Fruit fly (Drosophila melanogaster) whole organism, pupa: ENCODE results near the gene CG7872.

Experiments
- CG10348 ChIP-seq: fragments of 200-800 bp; sonication (Bioruptor generic); IDR thresholded peaks from 2 replicates; pipeline ENCODE4 v1.3.6; 2022; ENCODE audit warnings: missing biosample characterization, missing genetic modification characterization
- CG12605 ChIP-seq: fragments of 200-800 bp; sonication (Bioruptor generic); IDR thresholded peaks from 2 replicates; pipeline ENCODE4 v1.3.6; 2022; ENCODE audit warnings: missing biosample characterization, missing genetic modification characterization
- CG13204 ChIP-seq: fragments of 200-800 bp; sonication (Bioruptor generic); optimal IDR thresholded peaks from 2 replicates; lab custom pipeline; 2018; ENCODE audit warnings: missing biosample characterization, mild to moderate bottlenecking, missing genetic modification characterization, moderate library complexity
- CG14655 ChIP-seq: fragments of 200-800 bp; sonication (Bioruptor generic); optimal IDR thresholded peaks from 3 replicates; lab custom pipeline; 2017; ENCODE audit warnings: mild to moderate bottlenecking, missing biosample characterization, missing genetic modification reagents, missing genetic modification characterization
- CG15710 ChIP-seq: fragments of 200-800 bp; sonication (Bioruptor generic); optimal IDR thresholded peaks from 2 replicates; lab custom pipeline; 2018; ENCODE audit warnings: missing biosample characterization, mild to moderate bottlenecking, missing genetic modification characterization, moderate library complexity
- CG17806 ChIP-seq: fragments of 200-800 bp; sonication (Bioruptor generic); optimal IDR thresholded peaks from 2 replicates; lab custom pipeline; 2018; ENCODE audit warnings: missing biosample characterization, mild to moderate bottlenecking, missing genetic modification characterization, moderate library complexity
- CG32121 ChIP-seq: fragments of 200-800 bp; sonication (Bioruptor generic); IDR thresholded peaks from 2 replicates; pipeline ENCODE4 v1.3.6; 2022; ENCODE audit warnings: missing biosample characterization, missing genetic modification characterization
- CG34367 ChIP-seq: fragments of 200-800 bp; sonication (Bioruptor generic); optimal IDR thresholded peaks from 2 replicates; lab custom pipeline; 2018; ENCODE audit warnings: missing biosample characterization, mild to moderate bottlenecking, missing genetic modification characterization
- CG4496 ChIP-seq: fragments of 200-800 bp; sonication (Bioruptor generic); IDR thresholded peaks from 3 replicates; pipeline ENCODE4 v1.3.6; 2022; ENCODE audit warnings: missing biosample characterization, missing genetic modification characterization
- CG8159 ChIP-seq: fragments of 200-800 bp; sonication (Bioruptor generic); optimal IDR thresholded peaks from 3 replicates; lab custom pipeline; 2018; ENCODE audit warnings: missing biosample characterization, mild to moderate bottlenecking, missing genetic modification characterization, moderate library complexity
- CG8301 ChIP-seq: fragments of 200-800 bp; sonication (Bioruptor generic); optimal IDR thresholded peaks from 2 replicates; lab custom pipeline; 2018; ENCODE audit warnings: missing biosample characterization, mild to moderate bottlenecking, missing genetic modification characterization
- CG9948 ChIP-seq: fragments of 200-800 bp; sonication (Bioruptor generic); optimal IDR thresholded peaks from 2 replicates; lab custom pipeline; 2018; ENCODE audit warnings: missing biosample characterization, mild to moderate bottlenecking, missing genetic modification characterization, moderate library complexity
- D1 ChIP-seq: fragments of 200-800 bp; sonication (Bioruptor generic); optimal IDR thresholded peaks from 2 replicates; lab custom pipeline; 2018; ENCODE audit warnings: missing biosample characterization, mild to moderate bottlenecking, missing genetic modification characterization, moderate library complexity
- EcR ChIP-seq: fragments of 200-800 bp; sonication (Bioruptor generic); optimal IDR thresholded peaks from 3 replicates; lab custom pipeline; 2019; ENCODE audit warnings: missing biosample characterization, missing genetic modification characterization, mild to moderate bottlenecking, moderate library complexity, missing genetic modification reagents
- Ets98B ChIP-seq: fragments of 200-800 bp; sonication (Bioruptor generic); IDR thresholded peaks from 2 replicates; pipeline ENCODE4 v1.3.6; 2022; ENCODE audit warnings: missing biosample characterization, missing genetic modification characterization
- Pif1A ChIP-seq: fragments of 200-800 bp; sonication (Bioruptor generic); optimal IDR thresholded peaks from 3 replicates; lab custom pipeline; 2016; ENCODE audit warnings: missing biosample characterization, missing genetic modification characterization
- Pif1B ChIP-seq: fragments of 200-800 bp; sonication (Bioruptor generic); optimal IDR thresholded peaks from 3 replicates; lab custom pipeline; 2016; ENCODE audit warnings: missing biosample characterization, missing genetic modification characterization
- Snoo ChIP-seq: fragments of 200-800 bp; sonication (Bioruptor generic); optimal IDR thresholded peaks from 3 replicates; lab custom pipeline; 2017; ENCODE audit warnings: missing biosample characterization, mild to moderate bottlenecking, missing genetic modification characterization, inconsistent platforms
- fd96Ca ChIP-seq: fragments of 200-800 bp; sonication (Bioruptor generic); IDR thresholded peaks from 3 replicates; pipeline ENCODE4 v1.3.6; 2022; ENCODE audit warnings: missing biosample characterization, missing genetic modification characterization
- gl ChIP-seq: fragments of 200-800 bp; sonication (Bioruptor generic); optimal IDR thresholded peaks from 2 replicates; lab custom pipeline; 2018; ENCODE audit warnings: missing biosample characterization, mild to moderate bottlenecking, missing genetic modification characterization
- rn ChIP-seq: fragments of 200-800 bp; sonication (Bioruptor generic); IDR thresholded peaks from 2 replicates; pipeline ENCODE4 v1.3.6; 2022; ENCODE audit warnings: missing biosample characterization, missing genetic modification characterization

CG7872 gene

DNA sequence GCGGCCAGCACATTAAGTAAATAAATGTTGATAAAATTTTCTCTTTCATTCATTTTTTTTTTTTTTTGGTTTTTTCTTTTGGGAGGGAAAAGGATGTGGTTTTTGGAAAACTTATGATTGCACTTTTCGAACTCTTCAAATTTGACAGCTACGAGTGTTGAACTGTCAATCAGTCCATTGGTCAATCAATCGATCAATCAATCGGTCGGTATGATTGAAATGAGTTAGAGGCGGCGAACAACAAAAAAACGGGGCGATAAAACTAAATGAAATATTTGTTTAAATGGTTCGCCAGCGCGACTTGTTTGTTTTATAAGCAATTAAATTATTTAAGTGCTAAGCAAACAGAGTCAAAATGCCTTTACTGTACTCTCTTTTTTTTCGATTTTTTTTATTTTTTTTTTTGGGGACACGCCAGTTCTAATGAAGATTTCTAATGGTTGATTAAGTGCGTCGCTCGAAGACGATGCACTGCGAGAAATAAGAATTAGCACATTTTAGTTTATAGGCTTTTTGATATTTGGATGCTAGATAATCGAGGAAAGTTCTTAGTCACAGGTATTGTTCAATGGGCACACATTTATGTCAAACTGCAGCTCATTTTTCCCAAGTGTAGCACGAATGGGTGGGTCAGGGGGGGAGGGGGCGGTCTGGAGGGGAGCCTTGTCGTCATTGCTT, 41.1 kb downstream of the CG7872 start:
- peak; percentile 69; the same call in 2 of the 3 replicates for TF ChIP-seq CG4496
- no peak for TF ChIP-seq Pif1A (GFP tag; lab: Kevin White, UChicago)
- TF ChIP-seq Pif1B (GFP tag; lab: Kevin White, UChicago), result no peak
- no peak for TF ChIP-seq gl (tag; lab: Kevin White, UChicago)
- no peak for TF ChIP-seq CG8301
- peak; percentile 44 for TF ChIP-seq CG14655 (GFP tag; lab: Kevin White, UChicago)
- peak; percentile 40; the same call in 1 of the 2 replicates for TF ChIP-seq CG32121 (GFP tag; lab: Robert Waterston, UW)
- no peak for TF ChIP-seq CG8159 (tag; lab: Kevin White, UChicago)
- TF ChIP-seq D1 (tag; lab: Kevin White, UChicago), result no peak
- peak; percentile 49; the same call in 1 of the 2 replicates for TF ChIP-seq Ets98B (GFP tag; lab: Robert Waterston, UW)
- TF ChIP-seq CG12605 (GFP tag; lab: Robert Waterston, UW), result 0 out of 2 replicates have a peak, but pooled peaks have one; percentile 21
- no peak for TF ChIP-seq CG34367
- no peak for TF ChIP-seq CG9948 (tag; lab: Kevin White, UChicago)
- TF ChIP-seq rn (GFP tag; lab: Robert Waterston, UW), result no peak
- TF ChIP-seq Snoo (tag; lab: Kevin White, UChicago), result peak; percentile 23
- no peak for TF ChIP-seq CG15710 (tag; lab: Kevin White, UChicago)
- no peak for TF ChIP-seq CG13204 (GFP tag; lab: Kevin White, UChicago)
- TF ChIP-seq fd96Ca (GFP tag; lab: Robert Waterston, UW), result peak; percentile 67; the same call in 2 of the 3 replicates
- no peak for TF ChIP-seq CG17806 (tag; lab: Kevin White, UChicago)
- TF ChIP-seq EcR (GFP tag; lab: Kevin White, UChicago), result no peak
- TF ChIP-seq CG10348, result no peak

DNA sequence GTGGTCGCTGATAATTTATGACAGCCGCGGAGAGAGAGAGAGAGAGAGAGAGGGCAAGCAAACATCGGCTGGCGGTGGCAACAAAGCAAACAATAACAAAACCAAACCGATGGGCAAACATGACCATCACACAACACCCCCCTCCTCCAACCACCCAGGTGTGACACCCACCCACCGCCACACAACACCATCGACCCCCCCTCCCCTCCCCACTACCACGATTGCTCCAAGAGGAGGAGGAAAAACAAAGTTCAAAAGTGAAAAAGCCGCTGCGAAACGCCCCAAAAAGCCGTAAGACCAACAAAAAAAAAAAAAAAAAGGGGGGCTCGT, 41.6 kb downstream of the CG7872 start:
- TF ChIP-seq CG15710 (tag; lab: Kevin White, UChicago) (no peak), CG10348 (no peak), CG12605 (GFP tag; lab: Robert Waterston, UW) (no peak)

DNA sequence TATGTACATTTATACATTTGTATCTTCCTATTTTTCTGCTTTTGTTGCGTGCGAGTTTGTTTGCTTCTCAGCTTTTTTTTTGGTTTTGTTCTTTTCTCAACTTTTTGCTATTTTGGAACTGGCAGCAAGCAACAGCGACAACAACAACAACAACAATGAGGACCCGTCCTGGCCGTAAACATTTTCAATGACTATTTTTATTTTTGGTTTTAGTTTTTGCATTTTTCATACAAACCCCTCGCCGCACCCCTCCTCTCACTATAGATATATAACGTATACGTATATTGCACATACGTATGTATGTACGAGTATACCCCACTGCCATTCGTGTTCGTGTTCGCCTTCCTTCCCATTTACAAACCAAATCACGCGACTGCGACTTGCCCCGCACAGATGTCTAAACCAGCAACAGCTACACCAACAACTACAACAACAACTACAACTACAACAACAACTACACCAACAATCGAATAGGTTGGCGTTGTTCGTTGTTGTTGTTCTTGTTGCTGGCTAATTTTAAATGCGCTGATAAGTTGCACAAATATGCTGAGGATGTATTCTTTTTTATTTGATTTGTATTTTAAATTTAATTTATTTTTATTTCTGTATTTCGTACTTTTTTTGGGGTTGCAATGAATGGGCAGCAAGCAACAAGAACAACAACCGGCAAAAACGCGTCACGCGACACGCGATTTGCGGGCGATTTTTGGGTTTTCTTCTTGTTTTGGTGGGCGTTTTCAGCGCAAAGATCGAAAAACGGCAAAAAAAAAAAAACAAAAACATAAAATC, 42.6 kb downstream of the CG7872 start:
- no peak for TF ChIP-seq D1 (tag; lab: Kevin White, UChicago)
- peak; percentile 34 for TF ChIP-seq CG34367
- peak; percentile 33 for TF ChIP-seq CG8159 (tag; lab: Kevin White, UChicago)
- TF ChIP-seq CG13204 (GFP tag; lab: Kevin White, UChicago), result peak; percentile 57
- peak; percentile 67 for TF ChIP-seq CG14655 (GFP tag; lab: Kevin White, UChicago)
- TF ChIP-seq Pif1A (GFP tag; lab: Kevin White, UChicago), result peak; percentile 4
- peak; percentile 35 for TF ChIP-seq CG15710 (tag; lab: Kevin White, UChicago)
- TF ChIP-seq gl (tag; lab: Kevin White, UChicago), result peak; percentile 59
- TF ChIP-seq Pif1B (GFP tag; lab: Kevin White, UChicago), result peak; percentile 3
- TF ChIP-seq CG32121 (GFP tag; lab: Robert Waterston, UW), result peak; percentile 64
- TF ChIP-seq CG17806 (tag; lab: Kevin White, UChicago), result peak; percentile 6
- TF ChIP-seq Snoo (tag; lab: Kevin White, UChicago), result no peak
- no peak for TF ChIP-seq rn (GFP tag; lab: Robert Waterston, UW)
- TF ChIP-seq CG9948 (tag; lab: Kevin White, UChicago), result no peak
- TF ChIP-seq fd96Ca (GFP tag; lab: Robert Waterston, UW), result peak; percentile 78
- peak; percentile 76 for TF ChIP-seq CG4496
- no peak for TF ChIP-seq CG10348
- TF ChIP-seq Ets98B (GFP tag; lab: Robert Waterston, UW), result peak; percentile 44
- TF ChIP-seq CG12605 (GFP tag; lab: Robert Waterston, UW), result peak; percentile 75; the same call in 1 of the 2 replicates
- peak; percentile 52 for TF ChIP-seq CG8301
- TF ChIP-seq EcR (GFP tag; lab: Kevin White, UChicago), result no peak

DNA sequence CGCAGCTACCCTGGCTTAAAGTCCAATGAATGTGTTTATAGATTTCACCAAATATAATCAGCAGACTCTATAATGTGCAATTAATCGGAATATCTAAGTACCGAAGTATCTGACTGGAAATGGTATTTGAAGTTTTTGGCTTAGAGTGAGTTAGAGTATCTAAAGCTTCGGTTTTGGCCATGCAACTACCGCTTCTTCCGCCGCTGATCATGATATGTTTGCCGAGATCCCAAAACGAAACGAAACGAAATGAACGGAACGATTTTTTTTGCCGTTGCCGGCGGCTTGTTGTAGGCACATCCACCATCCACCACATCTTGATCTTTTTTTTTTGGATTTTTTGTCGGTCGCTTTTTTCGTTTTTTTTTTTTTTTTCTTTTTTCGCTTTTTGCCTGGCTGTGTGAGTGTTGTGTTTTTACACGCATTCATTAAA, 45.0 kb downstream of the CG7872 start:
- TF ChIP-seq CG14655 (GFP tag; lab: Kevin White, UChicago) (peak; percentile 82), CG9948 (tag; lab: Kevin White, UChicago) (peak; percentile 55), rn (GFP tag; lab: Robert Waterston, UW) (peak; percentile 62; the same call in 1 of the 2 replicates), Pif1B (GFP tag; lab: Kevin White, UChicago) (peak; percentile 83), D1 (tag; lab: Kevin White, UChicago) (no peak), CG8301 (peak; percentile 80), CG15710 (tag; lab: Kevin White, UChicago) (peak; percentile 69), gl (tag; lab: Kevin White, UChicago) (peak; percentile 53), Pif1A (GFP tag; lab: Kevin White, UChicago) (peak; percentile 86), CG12605 (GFP tag; lab: Robert Waterston, UW) (peak; percentile 90), CG4496 (peak; percentile 95), CG10348 (0 out of 2 replicates have a peak, but pooled peaks have one; percentile 5), Snoo (tag; lab: Kevin White, UChicago) (peak; percentile 74), CG34367 (peak; percentile 60), CG32121 (GFP tag; lab: Robert Waterston, UW) (peak; percentile 91), fd96Ca (GFP tag; lab: Robert Waterston, UW) (peak; percentile 90), Ets98B (GFP tag; lab: Robert Waterston, UW) (peak; percentile 90), CG8159 (tag; lab: Kevin White, UChicago) (peak; percentile 68), CG13204 (GFP tag; lab: Kevin White, UChicago) (peak; percentile 57), EcR (GFP tag; lab: Kevin White, UChicago) (no peak), CG17806 (tag; lab: Kevin White, UChicago) (peak; percentile 62)
